Worm (Caenorhabditis elegans): ENCODE measurements around the gene tmem-17.

Gene tmem-17

ce11 chrIII:7101814-7102477 lies 31.9 kb downstream of the tmem-17 start:
- TF ChIP-seq che-1 (tag; optimal IDR thresholded peaks at IDR 0.05) (no peak), hlh-8 (tag; optimal IDR thresholded peaks at IDR 0.05) (no peak), K02D7.2 (tag; optimal IDR thresholded peaks at IDR 0.05) (no peak), mec-3 (tag; optimal IDR thresholded peaks at IDR 0.05; ENCODE audit: borderline replicate concordance) (no peak), unc-55 (GFP tag; optimal IDR thresholded peaks at IDR 0.05) (no peak), hlh-6 (tag; optimal IDR thresholded peaks at IDR 0.05) (no peak), ceh-24 (tag; optimal IDR thresholded peaks at IDR 0.05) (no peak), pha-2 (tag; optimal IDR thresholded peaks at IDR 0.05) (no peak), lin-11 (tag; optimal IDR thresholded peaks at IDR 0.05) (no peak), hlh-13 (GFP tag; optimal IDR thresholded peaks at IDR 0.05) (no peak), sdc-2 (tag; optimal IDR thresholded peaks at IDR 0.05) (no peak), pqm-1 (tag; optimal IDR thresholded peaks at IDR 0.05) (no peak), odd-2 (tag; optimal IDR thresholded peaks at IDR 0.05) (no peak)

- TF ChIP-seq ztf-16 (tag; optimal IDR thresholded peaks at IDR 0.05) (no peak), nhr-232 (tag; optimal IDR thresholded peaks at IDR 0.05) (no peak), syd-9 (tag; optimal IDR thresholded peaks at IDR 0.05) (no peak), K09A11.1 (tag; optimal IDR thresholded peaks at IDR 0.05; ENCODE audit: insufficient read depth) (no peak), lim-6 (tag; optimal IDR thresholded peaks at IDR 0.05) (no peak), sox-2 (GFP tag; IDR thresholded peaks at IDR 0.05) (no peak), tbx-2 (tag; optimal IDR thresholded peaks at IDR 0.05) (no peak), ceh-34 (tag; optimal IDR thresholded peaks at IDR 0.05) (no peak), lin-11 (tag; optimal IDR thresholded peaks at IDR 0.05) (no peak), unc-86 (tag; optimal IDR thresholded peaks at IDR 0.05) (no peak), mec-3 (tag; optimal IDR thresholded peaks at IDR 0.05; ENCODE audit: borderline replicate concordance) (no peak), ahr-1 (tag; optimal IDR thresholded peaks at IDR 0.05) (no peak), F13H6.1 (tag; optimal IDR thresholded peaks at IDR 0.05) (no peak), pha-4 (tag; optimal IDR thresholded peaks at IDR 0.05) (no peak), C08G9.2 (tag; optimal IDR thresholded peaks at IDR 0.05) (no peak), tbx-7 (tag; optimal IDR thresholded peaks at IDR 0.05) (no peak)
These were observed 33.9 kb downstream of the tmem-17 start, which contains the start of gene cpg-2 for ce11 chrIII:7103940-7104440. Gene cpg-2 (minus strand): TSS chrIII:7103990.

ce11 chrIII:7106854-7107253 lies 36.8 kb downstream of the tmem-17 start:
- TF ChIP-seq syd-9 (tag; optimal IDR thresholded peaks at IDR 0.05) (no peak), hlh-30 (tag; optimal IDR thresholded peaks at IDR 0.05; ENCODE audit: insufficient read depth) (no peak), ama-1 (optimal IDR thresholded peaks at IDR 0.05) (no peak), pax-1 (tag; optimal IDR thresholded peaks at IDR 0.05) (no peak), fax-1 (tag; optimal IDR thresholded peaks at IDR 0.05) (no peak), nfya-1 (tag; optimal IDR thresholded peaks at IDR 0.05) (no peak), pqm-1 (tag; optimal IDR thresholded peaks at IDR 0.05) (no peak), fkh-6 (tag; optimal IDR thresholded peaks at IDR 0.05) (no peak), ceh-19 (GFP tag; optimal IDR thresholded peaks at IDR 0.05) (no peak), T23F11.4 (GFP tag; optimal IDR thresholded peaks at IDR 0.05) (no peak), fkh-10 (GFP tag; optimal IDR thresholded peaks at IDR 0.05) (no peak), K09A11.1 (tag; optimal IDR thresholded peaks at IDR 0.05; ENCODE audit: insufficient read depth) (no peak), ztf-16 (tag; optimal IDR thresholded peaks at IDR 0.05) (no peak), tbx-2 (tag; optimal IDR thresholded peaks at IDR 0.05) (no peak)

ce11 chrIII:7107965-7108364 lies 37.9 kb downstream of the tmem-17 start, which contains the start of gene odd-1:
Gene odd-1 (plus strand): TSS chrIII:7108313.
- peak; percentile 85 for TF ChIP-seq elt-2 (tag; optimal IDR thresholded peaks at IDR 0.05)
- no peak for TF ChIP-seq mec-3 (tag; optimal IDR thresholded peaks at IDR 0.05; ENCODE audit: borderline replicate concordance)

Data from whole organism, late embryonic.